Worm (Caenorhabditis elegans) whole organism, midembryonic: ENCODE data around the gene sra-28.

Experiments used
- cog-1 ChIP-seq: sonication (generic microtip); optimal IDR thresholded peaks from 2 replicates; lab custom pipeline; 2016; ENCODE audit warnings: missing genetic modification characterization, missing compliant biosample characterization
- flt-1 ChIP-seq: fragments of 200-800 bp; sonication (Bioruptor generic); IDR thresholded peaks from 2 replicates; pipeline ENCODE4 v1.3.6; 2022; ENCODE audit warnings: missing genetic modification characterization, missing compliant biosample characterization
- klf-2 ChIP-seq: fragments of 200-800 bp; sonication (Bioruptor generic); conservative IDR thresholded peaks from 2 replicates; pipeline ENCODE4 v1.3.6; 2022; ENCODE audit warnings: missing genetic modification reagents, missing genetic modification characterization, missing compliant biosample characterization
- ref-1 ChIP-seq: fragments of 200-800 bp; sonication (Bioruptor generic); conservative IDR thresholded peaks from 2 replicates; pipeline ENCODE4 v1.3.6; 2022; ENCODE audit warnings: missing genetic modification reagents, missing genetic modification characterization, missing compliant biosample characterization
- ztf-23 ChIP-seq: fragments of 200-800 bp; sonication (Bioruptor generic); IDR thresholded peaks from 2 replicates; pipeline ENCODE4 v1.3.6; 2022; ENCODE audit warnings: missing genetic modification reagents, missing genetic modification characterization, missing compliant biosample characterization

- TF ChIP-seq flt-1 (GFP tag; lab: Robert Waterston, UW) = no peak
- TF ChIP-seq cog-1 (tag; lab: Kevin White, UChicago) = no peak
- no peak for TF ChIP-seq klf-2
- TF ChIP-seq ref-1 (GFP tag; lab: Robert Waterston, UW) = no peak
- no peak for TF ChIP-seq ztf-23 (GFP tag; lab: Robert Waterston, UW)
These were observed 7.7 kb upstream of the sra-28 start, which contains the start of gene C56C10.6 for ce11 chrII:6581236-6581635.
